Fruit fly (Drosophila melanogaster) whole organism, wandering third instar larva: ENCODE data around the gene CG7789.

Source experiments
- CG9705 ChIP-seq: fragments of 200-800 bp; sonication (Bioruptor generic); optimal IDR thresholded peaks from 2 replicates; lab custom pipeline; 2018; ENCODE audit warnings: missing biosample characterization, mild to moderate bottlenecking, missing genetic modification characterization
- CrebA ChIP-seq: fragments of 200-800 bp; sonication (Bioruptor generic); optimal IDR thresholded peaks from 2 replicates; lab custom pipeline; 2016; ENCODE audit warnings: missing biosample characterization, mild to moderate bottlenecking, missing genetic modification characterization, borderline replicate concordance
- Dfd ChIP-seq: fragments of >200 bp; optimal IDR thresholded peaks from 2 replicates; lab custom pipeline; 2017; ENCODE audit warnings: missing biosample characterization, missing genetic modification characterization
- Hnf4 ChIP-seq: fragments of 200-800 bp; sonication (Bioruptor generic); optimal IDR thresholded peaks from 2 replicates; lab custom pipeline; 2016; ENCODE audit warnings: missing biosample characterization, mild to moderate bottlenecking, missing genetic modification characterization
- Hr78 ChIP-seq: fragments of >200 bp; optimal IDR thresholded peaks from 2 replicates; lab custom pipeline; 2017; ENCODE audit warnings: missing biosample characterization, missing genetic modification characterization
- Mio ChIP-seq: sonication (Bioruptor generic); optimal IDR thresholded peaks from 2 replicates; lab custom pipeline; 2016; ENCODE audit warnings: missing biosample characterization, missing genetic modification characterization
- N ChIP-seq: fragments of >200 bp; optimal IDR thresholded peaks from 2 replicates; lab custom pipeline; 2018; ENCODE audit warnings: missing biosample characterization, missing external identifiers, missing genetic modification characterization
- Vsx2 ChIP-seq: fragments of 200-300, 225-300 bp; sonication (Bioruptor generic); optimal IDR thresholded peaks from 2 replicates; lab custom pipeline; 2018; ENCODE audit warnings: missing biosample characterization, missing genetic modification characterization; ENCODE audit not compliant: partially characterized antibody
- br ChIP-seq: fragments of 200-800 bp; sonication (Bioruptor generic); optimal IDR thresholded peaks from 2 replicates; lab custom pipeline; 2016; ENCODE audit warnings: missing biosample characterization, missing genetic modification characterization
- dmrt93B ChIP-seq: fragments of 200-800 bp; sonication (Bioruptor generic); optimal IDR thresholded peaks from 2 replicates; lab custom pipeline; 2018; ENCODE audit warnings: missing biosample characterization, mild to moderate bottlenecking, missing genetic modification characterization
- psq ChIP-seq: fragments of 200-800 bp; sonication (Bioruptor generic); optimal IDR thresholded peaks from 3 replicates; lab custom pipeline; 2017; ENCODE audit warnings: missing biosample characterization, mild to moderate bottlenecking, missing genetic modification characterization, moderate library complexity
- sage ChIP-seq: fragments of 200-800 bp; sonication (Bioruptor generic); optimal IDR thresholded peaks from 2 replicates; lab custom pipeline; 2016; ENCODE audit warnings: missing biosample characterization, mild to moderate bottlenecking, missing genetic modification characterization
- usp ChIP-seq: fragments of >200 bp; optimal IDR thresholded peaks from 2 replicates; lab custom pipeline; 2017; ENCODE audit warnings: missing biosample characterization, missing genetic modification characterization

DNA sequence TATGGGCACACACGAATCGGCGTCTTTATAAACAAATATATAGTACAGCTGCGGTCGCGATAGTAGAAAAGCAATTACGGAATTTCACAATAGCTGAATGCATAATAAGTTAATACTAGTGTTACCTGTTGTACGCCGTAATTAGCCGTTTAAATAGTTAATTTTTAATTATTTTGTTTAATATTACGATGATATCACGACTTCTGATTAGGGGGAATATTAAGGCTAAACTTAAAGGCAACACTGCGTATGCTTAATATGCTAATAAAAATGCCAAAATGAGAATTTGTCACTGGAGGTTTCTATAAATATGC, 24.1 kb upstream of the CG7789 start:
- TF ChIP-seq dmrt93B (GFP tag; lab: Kevin White, UChicago) (no peak), br (GFP tag; lab: Kevin White, UChicago) (no peak), Hnf4 (GFP tag; lab: Kevin White, UChicago) (no peak), CG9705 (no peak), Mio (no peak), sage (GFP tag; lab: Kevin White, UChicago) (no peak), Vsx2 (GFP tag; lab: Kevin White, UChicago) (no peak), psq (GFP tag; lab: Kevin White, UChicago) (no peak), CrebA (GFP tag; lab: Kevin White, UChicago) (no peak), Dfd (no peak), Hr78 (GFP tag; lab: Kevin White, UChicago) (no peak), N (GFP tag; lab: Kevin White, UChicago) (no peak), usp (GFP tag; lab: Kevin White, UChicago) (no peak)
